Worm (Caenorhabditis elegans) whole organism, young adult: Measurements from ENCODE around the gene clec-3.

Experiments used
- B0019.2 ChIP-seq: fragments of 200-800 bp; sonication (Bioruptor generic); conservative IDR thresholded peaks from 2 replicates; pipeline ENCODE4 v1.3.6; 2022; ENCODE audit warnings: missing genetic modification reagents, missing genetic modification characterization, missing compliant biosample characterization
- B0261.1 ChIP-seq: sonication (generic microtip); optimal IDR thresholded peaks from 2 replicates; lab custom pipeline; 2016; ENCODE audit warnings: mild to moderate bottlenecking, missing genetic modification characterization, moderate library complexity, missing compliant biosample characterization
- C17E4.6 ChIP-seq: fragments of 200-800 bp; sonication (Bioruptor generic); IDR thresholded peaks from 2 replicates; pipeline ENCODE4 v1.3.6; 2022; ENCODE audit warnings: missing genetic modification reagents, missing genetic modification characterization, missing compliant biosample characterization
- D2030.7 ChIP-seq: fragments of 200-800 bp; sonication (Bioruptor generic); IDR thresholded peaks from 2 replicates; pipeline ENCODE4 v1.3.6; 2022; ENCODE audit warnings: missing genetic modification reagents, missing genetic modification characterization, missing compliant biosample characterization
- F23B12.7 ChIP-seq: sonication (generic microtip); optimal IDR thresholded peaks from 2 replicates; lab custom pipeline; 2017; ENCODE audit warnings: missing genetic modification characterization, mild to moderate bottlenecking, missing compliant biosample characterization, antibody characterized with exemption, moderate library complexity; ENCODE audit not compliant: insufficient read depth
- F37B4.10 ChIP-seq: fragments of 200-800 bp; sonication (Bioruptor generic); IDR thresholded peaks from 2 replicates; pipeline ENCODE4 v1.3.6; 2022; ENCODE audit warnings: missing genetic modification characterization, missing compliant biosample characterization
- F39B2.1 ChIP-seq: fragments of 200-800 bp; sonication (Bioruptor generic); IDR thresholded peaks from 2 replicates; pipeline ENCODE4 v1.3.6; 2022; ENCODE audit warnings: missing genetic modification reagents, missing genetic modification characterization, missing compliant biosample characterization
- F52B5.7 ChIP-seq: sonication (generic microtip); optimal IDR thresholded peaks from 2 replicates; lab custom pipeline; 2016; ENCODE audit warnings: mild to moderate bottlenecking, missing genetic modification characterization, missing compliant biosample characterization
- K12H6.12 ChIP-seq: fragments of 200-800 bp; sonication (Bioruptor generic); optimal IDR thresholded peaks from 2 replicates; lab custom pipeline; 2018; ENCODE audit warnings: mild to moderate bottlenecking, missing genetic modification characterization, missing compliant biosample characterization
- T26A5.8 ChIP-seq: sonication (generic microtip); optimal IDR thresholded peaks from 2 replicates; lab custom pipeline; 2016; ENCODE audit warnings: missing genetic modification characterization, missing compliant biosample characterization
- Y53F4B.3 ChIP-seq: fragments of 200-800 bp; sonication (Bioruptor generic); IDR thresholded peaks from 2 replicates; pipeline ENCODE4 v1.3.6; 2022; ENCODE audit warnings: missing genetic modification reagents, missing genetic modification characterization, missing compliant biosample characterization
- Y79H2A.3 ChIP-seq: fragments of 200-800 bp; sonication (Bioruptor generic); conservative IDR thresholded peaks from 2 replicates; pipeline ENCODE4 v1.3.6; 2022; ENCODE audit warnings: missing genetic modification reagents, missing genetic modification characterization, missing compliant biosample characterization
- ama-1 ChIP-seq, 3 experiments: fragments of 150-350 bp in 1 of 3; sonication (generic microtip) in 2 of 3; optimal IDR thresholded peaks; 2 replicates each; lab custom pipeline; 2014 to 2018; ENCODE audit warnings: missing biosample characterization in 2 of 3, missing genetic modification characterization in 2 of 3, missing genetic modification reagents in 2 of 3
- athp-1 ChIP-seq: sonication (generic microtip); optimal IDR thresholded peaks from 2 replicates; lab custom pipeline; 2017; ENCODE audit warnings: mild to moderate bottlenecking, missing genetic modification characterization, missing compliant biosample characterization
- attf-3 ChIP-seq: fragments of 200-800 bp; sonication (Bioruptor generic); conservative IDR thresholded peaks from 2 replicates; pipeline ENCODE4 v1.3.6; 2022; ENCODE audit warnings: missing genetic modification reagents, missing genetic modification characterization, missing compliant biosample characterization
- attf-5 ChIP-seq: fragments of 200-800 bp; sonication (Bioruptor generic); optimal IDR thresholded peaks from 2 replicates; lab custom pipeline; 2018; ENCODE audit warnings: mild to moderate bottlenecking, missing genetic modification characterization, missing compliant biosample characterization
- attf-6 ChIP-seq: fragments of 200-800 bp; sonication (Bioruptor generic); IDR thresholded peaks from 2 replicates; pipeline ENCODE4 v1.3.6; 2022; ENCODE audit warnings: missing genetic modification reagents, missing genetic modification characterization, missing compliant biosample characterization
- bed-1 ChIP-seq: fragments of 200-800 bp; sonication (Bioruptor generic); IDR thresholded peaks from 2 replicates; pipeline ENCODE4 v1.3.6; 2022; ENCODE audit warnings: missing genetic modification reagents, missing genetic modification characterization, missing compliant biosample characterization
- bed-2 ChIP-seq: fragments of 200-800 bp; sonication (Bioruptor generic); IDR thresholded peaks from 2 replicates; pipeline ENCODE4 v1.3.6; 2022; ENCODE audit warnings: missing genetic modification reagents, missing genetic modification characterization, missing compliant biosample characterization
- ceh-100 ChIP-seq: fragments of 200-800 bp; sonication (Bioruptor generic); IDR thresholded peaks from 2 replicates; pipeline ENCODE4 v1.3.6; 2022; ENCODE audit warnings: missing genetic modification reagents, missing genetic modification characterization, missing compliant biosample characterization
- dpff-1 ChIP-seq: sonication (generic microtip); optimal IDR thresholded peaks from 2 replicates; lab custom pipeline; 2017; ENCODE audit warnings: mild to moderate bottlenecking, missing genetic modification characterization, missing compliant biosample characterization
- egrh-3 ChIP-seq: fragments of 200-800 bp; sonication (Bioruptor generic); IDR thresholded peaks from 2 replicates; pipeline ENCODE4 v1.3.6; 2022; ENCODE audit warnings: missing genetic modification reagents, missing genetic modification characterization, missing compliant biosample characterization
- fkh-3 ChIP-seq: sonication (generic microtip); optimal IDR thresholded peaks from 2 replicates; lab custom pipeline; 2016; ENCODE audit warnings: mild to moderate bottlenecking, missing genetic modification characterization, missing compliant biosample characterization
- him-1 ChIP-seq: sonication (generic microtip); optimal IDR thresholded peaks from 2 replicates; lab custom pipeline; 2016; ENCODE audit warnings: missing genotype, missing genetic modification reagents, missing genetic modification characterization, missing compliant biosample characterization
- hmg-1.2 ChIP-seq: fragments of 200-800 bp; sonication (Bioruptor generic); IDR thresholded peaks from 2 replicates; pipeline ENCODE4 v1.3.6; 2022; ENCODE audit warnings: missing genetic modification reagents, missing genetic modification characterization, missing compliant biosample characterization
- hmg-20 ChIP-seq: fragments of 200-800 bp; sonication (Bioruptor generic); IDR thresholded peaks from 2 replicates; pipeline ENCODE4 v1.3.6; 2022; ENCODE audit warnings: missing genetic modification reagents, missing genetic modification characterization, missing compliant biosample characterization
- hsf-1 ChIP-seq: fragments of 200-800 bp; sonication (Bioruptor generic); IDR thresholded peaks from 2 replicates; pipeline ENCODE4 v1.3.6; 2022; ENCODE audit warnings: missing genetic modification reagents, missing genetic modification characterization, missing compliant biosample characterization
- lin-26 ChIP-seq: fragments of 200-800 bp; sonication (Bioruptor generic); IDR thresholded peaks from 2 replicates; pipeline ENCODE4 v1.3.6; 2022; ENCODE audit warnings: missing genetic modification reagents, missing genetic modification characterization, missing compliant biosample characterization
- lir-1 ChIP-seq: fragments of 200-800 bp; sonication (Bioruptor generic); conservative IDR thresholded peaks from 2 replicates; pipeline ENCODE4 v1.3.6; 2022; ENCODE audit warnings: missing genetic modification reagents, missing genetic modification characterization, missing compliant biosample characterization
- lsl-1 ChIP-seq: fragments of 200-800 bp; sonication (Bioruptor generic); optimal IDR thresholded peaks from 2 replicates; lab custom pipeline; 2018; ENCODE audit warnings: mild to moderate bottlenecking, missing genetic modification characterization, moderate library complexity, missing compliant biosample characterization
- lsy-27 ChIP-seq: sonication (generic microtip); optimal IDR thresholded peaks from 2 replicates; lab custom pipeline; 2017; ENCODE audit warnings: missing genetic modification characterization, mild to moderate bottlenecking, missing compliant biosample characterization, antibody characterized with exemption, missing genotype, borderline replicate concordance; ENCODE audit not compliant: insufficient read depth
- madf-6 ChIP-seq: fragments of 200-800 bp; sonication (Bioruptor generic); IDR thresholded peaks from 2 replicates; pipeline ENCODE4 v1.3.6; 2022; ENCODE audit warnings: missing genetic modification reagents, missing genetic modification characterization, missing compliant biosample characterization
- madf-8 ChIP-seq: fragments of 200-800 bp; sonication (Bioruptor generic); conservative IDR thresholded peaks from 2 replicates; pipeline ENCODE4 v1.3.6; 2022; ENCODE audit warnings: missing genetic modification reagents, missing genetic modification characterization, missing compliant biosample characterization
- nfya-2 ChIP-seq: fragments of 200-800 bp; sonication (Bioruptor generic); IDR thresholded peaks from 2 replicates; pipeline ENCODE4 v1.3.6; 2022; ENCODE audit warnings: missing genetic modification reagents, missing genetic modification characterization, missing compliant biosample characterization
- nhr-179 ChIP-seq: sonication (generic microtip); optimal IDR thresholded peaks from 2 replicates; lab custom pipeline; 2016; ENCODE audit warnings: mild to moderate bottlenecking, missing genetic modification characterization, missing compliant biosample characterization
- pha-4 ChIP-seq: fragments of 150-350 bp; sonication (generic microtip); optimal IDR thresholded peaks from 2 replicates; lab custom pipeline; 2014; ENCODE audit warnings: missing biosample characterization, missing genetic modification reagents, missing genetic modification characterization
- rcor-1 ChIP-seq: fragments of 200-800 bp; sonication (Bioruptor generic); IDR thresholded peaks from 2 replicates; pipeline ENCODE4 v1.3.6; 2022; ENCODE audit warnings: missing genetic modification reagents, missing genetic modification characterization, missing compliant biosample characterization
- rec-8 ChIP-seq, 2 experiments: sonication (generic microtip); optimal IDR thresholded peaks; 2 replicates each; lab custom pipeline; 2016; ENCODE audit warnings: mild to moderate bottlenecking in 2 of 2, missing genetic modification characterization in 2 of 2, missing genetic modification reagents in 2 of 2, missing genotype in 2 of 2, missing biosample characterization in 1 of 2, missing compliant biosample characterization in 1 of 2, moderate library complexity in 1 of 2
- sea-2 ChIP-seq: fragments of 200-800 bp; sonication (Bioruptor generic); IDR thresholded peaks from 2 replicates; pipeline ENCODE4 v1.3.6; 2022; ENCODE audit warnings: missing genetic modification characterization, missing compliant biosample characterization
- snpc-1.1 ChIP-seq: sonication (generic microtip); optimal IDR thresholded peaks from 2 replicates; lab custom pipeline; 2017; ENCODE audit warnings: missing genetic modification characterization, mild to moderate bottlenecking, missing compliant biosample characterization, antibody characterized with exemption, moderate library complexity, missing genotype, missing genetic modification reagents; ENCODE audit not compliant: insufficient read depth
- snpc-1.3 ChIP-seq: sonication (generic microtip); optimal IDR thresholded peaks from 2 replicates; lab custom pipeline; 2017; ENCODE audit warnings: missing genetic modification characterization, mild to moderate bottlenecking, missing compliant biosample characterization, antibody characterized with exemption, moderate library complexity, missing genotype, missing genetic modification reagents; ENCODE audit not compliant: insufficient read depth
- snpc-3.4 ChIP-seq: sonication (generic microtip); optimal IDR thresholded peaks from 2 replicates; lab custom pipeline; 2017; ENCODE audit warnings: missing genetic modification characterization, mild to moderate bottlenecking, missing compliant biosample characterization, antibody characterized with exemption, moderate library complexity, missing genotype, missing genetic modification reagents
- somi-1 ChIP-seq: fragments of 200-800 bp; sonication (Bioruptor generic); optimal IDR thresholded peaks from 2 replicates; lab custom pipeline; 2018; ENCODE audit warnings: mild to moderate bottlenecking, missing genetic modification characterization, missing compliant biosample characterization
- tbp1 ChIP-seq: fragments of 200-800 bp; sonication (Bioruptor generic); optimal IDR thresholded peaks from 2 replicates; lab custom pipeline; 2018; ENCODE audit warnings: mild to moderate bottlenecking, missing genetic modification characterization, missing compliant biosample characterization
- ztf-22 ChIP-seq: fragments of 200-800 bp; sonication (Bioruptor generic); optimal IDR thresholded peaks from 2 replicates; lab custom pipeline; 2018; ENCODE audit warnings: mild to moderate bottlenecking, missing genetic modification characterization, moderate library complexity, missing compliant biosample characterization
- ztf-6 ChIP-seq: fragments of 200-800 bp; sonication (Bioruptor generic); IDR thresholded peaks from 2 replicates; pipeline ENCODE4 v1.3.6; 2022; ENCODE audit warnings: missing genetic modification reagents, missing genetic modification characterization, missing compliant biosample characterization

The clec-3 gene

DNA sequence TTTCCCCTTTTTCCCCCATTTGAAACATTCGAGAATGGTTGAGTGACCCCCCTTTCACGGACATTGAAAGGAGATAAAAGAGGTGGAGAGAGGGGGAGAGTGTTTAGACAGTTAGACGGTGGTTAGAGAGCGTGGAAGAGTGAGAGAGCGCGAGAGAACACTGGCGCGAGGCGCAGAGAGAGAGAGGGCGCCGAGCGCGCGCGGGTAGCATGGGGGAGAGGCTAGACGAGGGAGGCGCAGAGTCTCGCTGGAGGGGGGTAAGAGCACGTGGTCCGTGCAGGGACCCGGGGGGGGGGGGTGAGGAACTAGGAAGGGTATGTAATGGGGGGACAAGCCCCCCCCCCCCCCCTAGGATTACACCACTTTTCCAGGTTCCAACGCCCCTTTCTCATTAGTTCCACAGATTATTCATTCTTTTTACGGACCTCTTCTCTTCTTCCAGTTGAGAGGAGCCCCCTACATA lies 45.7 kb downstream of the clec-3 start (continued):
- peak; percentile 54; the same call in 1 of the 2 replicates for TF ChIP-seq hmg-20 (GFP tag; lab: Robert Waterston, UW)
- 0 out of 2 replicates have a peak, but pooled peaks have one; percentile 27 for TF ChIP-seq F37B4.10 (GFP tag; lab: Robert Waterston, UW)
- TF ChIP-seq nhr-179 (tag; lab: Kevin White, UChicago) = no peak
- TF ChIP-seq athp-1 (tag; lab: Kevin White, UChicago) = peak; percentile 82
- peak; percentile 49; the same call in 1 of the 2 replicates for TF ChIP-seq attf-6 (GFP tag; lab: Robert Waterston, UW)
- TF ChIP-seq dpff-1 (tag; lab: Kevin White, UChicago) = peak; percentile 87
- peak; percentile 99 for TF ChIP-seq hmg-1.2 (GFP tag; lab: Robert Waterston, UW)
- TF ChIP-seq ztf-6 (GFP tag; lab: Robert Waterston, UW) = peak; percentile 58; the same call in 1 of the 2 replicates
- no peak for TF ChIP-seq snpc-1.3
- peak; percentile 65 for TF ChIP-seq tbp1
- TF ChIP-seq snpc-1.1 = no peak
- no peak for TF ChIP-seq Y53F4B.3 (GFP tag; lab: Robert Waterston, UW)
- TF ChIP-seq ceh-100 = peak; percentile 86
- TF ChIP-seq Y79H2A.3 (GFP tag; lab: Robert Waterston, UW) = no peak
- TF ChIP-seq bed-2 = 0 out of 2 replicates have a peak, but pooled peaks have one; percentile 42
- TF ChIP-seq attf-5 (GFP tag; lab: Kevin White, UChicago) = peak; percentile 74
- TF ChIP-seq lir-1 (GFP tag; lab: Robert Waterston, UW) = no peak
- TF ChIP-seq egrh-3 (GFP tag; lab: Robert Waterston, UW) = peak; percentile 100
- TF ChIP-seq ama-1 (optimal IDR thresholded peaks at IDR 0.05; lab: Kevin White, UChicago) = no peak
- no peak for TF ChIP-seq ama-1 (GFP tag; optimal IDR thresholded peaks at IDR 0.05; lab: Kevin White, UChicago)
- no peak for TF ChIP-seq T26A5.8 (tag; lab: Kevin White, UChicago)
- peak; percentile 62; the same call in 1 of the 2 replicates for TF ChIP-seq rcor-1 (GFP tag; lab: Robert Waterston, UW)
- peak; percentile 47; the same call in 1 of the 2 replicates for TF ChIP-seq madf-6
- TF ChIP-seq lin-26 = peak; percentile 75
- no peak for TF ChIP-seq lsy-27 (tag; lab: Kevin White, UChicago)
- no peak for TF ChIP-seq F39B2.1
- peak; percentile 83 for TF ChIP-seq hsf-1
- TF ChIP-seq rec-8 (tag; optimal IDR thresholded peaks at IDR 0.05; lab: Kevin White, UChicago) = no peak
- no peak for TF ChIP-seq nfya-2
- TF ChIP-seq pha-4 (tag; lab: Kevin White, UChicago) = peak; percentile 88
- TF ChIP-seq snpc-3.4 = no peak
- peak; percentile 81 for TF ChIP-seq F52B5.7 (tag; lab: Kevin White, UChicago)
- no peak for TF ChIP-seq him-1 (tag; lab: Kevin White, UChicago)
- peak; percentile 17; the same call in 1 of the 2 replicates for TF ChIP-seq C17E4.6 (GFP tag; lab: Robert Waterston, UW)
- TF ChIP-seq ztf-22 (GFP tag; lab: Kevin White, UChicago) = peak; percentile 94
- peak; percentile 24 for TF ChIP-seq B0261.1 (tag; lab: Kevin White, UChicago)
- no peak for TF ChIP-seq D2030.7 (GFP tag; lab: Robert Waterston, UW)
- TF ChIP-seq F23B12.7 (tag; lab: Kevin White, UChicago) = no peak
- 0 out of 2 replicates have a peak, but pooled peaks have one; percentile 30 for TF ChIP-seq attf-3 (GFP tag; lab: Robert Waterston, UW)
- TF ChIP-seq K12H6.12 (tag; lab: Kevin White, UChicago) = peak; percentile 93
- TF ChIP-seq sea-2 (GFP tag; lab: Robert Waterston, UW) = peak; percentile 79; the same call in 1 of the 2 replicates
- no peak for TF ChIP-seq fkh-3 (tag; lab: Kevin White, UChicago)
- TF ChIP-seq lsl-1 (GFP tag; lab: Kevin White, UChicago) = no peak
- TF ChIP-seq somi-1 (GFP tag; lab: Kevin White, UChicago) = peak; percentile 96
- TF ChIP-seq madf-8 = no peak
- TF ChIP-seq B0019.2 (GFP tag; lab: Robert Waterston, UW) = no peak
- TF ChIP-seq bed-1 (GFP tag; lab: Robert Waterston, UW) = no peak
